Fruit fly (Drosophila melanogaster) whole organism, embryonic: Measurements from ENCODE around the gene CG34179.

Experiments
- B-H2 ChIP-seq: fragments of 200-800 bp; sonication (Bioruptor generic); optimal IDR thresholded peaks from 2 replicates; lab custom pipeline; 2018; ENCODE audit warnings: missing biosample characterization, mild to moderate bottlenecking, missing genetic modification characterization
- CG10209 ChIP-seq: fragments of 200-800 bp; sonication (Bioruptor generic); optimal IDR thresholded peaks from 3 replicates; lab custom pipeline; 2017; ENCODE audit warnings: missing biosample characterization, mild to moderate bottlenecking, missing genetic modification characterization, missing genetic modification reagents
- CG10366 ChIP-seq: fragments of 200-800 bp; sonication (Bioruptor generic); IDR thresholded peaks from 2 replicates; pipeline ENCODE4 v1.3.6; 2022; ENCODE audit warnings: missing biosample characterization, missing genetic modification characterization
- CG13894 ChIP-seq: fragments of 200-800 bp; sonication (Bioruptor generic); optimal IDR thresholded peaks from 3 replicates; lab custom pipeline; 2018; ENCODE audit warnings: missing biosample characterization, mild to moderate bottlenecking, missing genetic modification characterization, moderate library complexity
- CG15479 ChIP-seq: fragments of 200-800 bp; sonication (Bioruptor generic); optimal IDR thresholded peaks from 3 replicates; lab custom pipeline; 2019; ENCODE audit warnings: missing biosample characterization, mild to moderate bottlenecking, missing genetic modification characterization, moderate library complexity
- CG1603 ChIP-seq: fragments of 200-800 bp; sonication (Bioruptor generic); optimal IDR thresholded peaks from 2 replicates; lab custom pipeline; 2019; ENCODE audit warnings: missing biosample characterization, mild to moderate bottlenecking, missing genetic modification characterization, moderate library complexity
- CG17829 ChIP-seq: fragments of 200-800 bp; optimal IDR thresholded peaks from 2 replicates; lab custom pipeline; 2019; ENCODE audit warnings: missing biosample characterization, mild to moderate bottlenecking, missing genetic modification characterization, moderate library complexity
- CG18764 ChIP-seq: fragments of 200-800 bp; sonication (Bioruptor generic); optimal IDR thresholded peaks from 3 replicates; lab custom pipeline; 2016; ENCODE audit warnings: missing biosample characterization, missing genetic modification characterization
- CG31441 ChIP-seq: fragments of 200-800 bp; sonication (Bioruptor generic); IDR thresholded peaks from 2 replicates; pipeline ENCODE4 v1.3.6; 2022; ENCODE audit warnings: missing biosample characterization, missing genetic modification characterization
- CG4854 ChIP-seq: fragments of 200-800 bp; sonication (Bioruptor generic); optimal IDR thresholded peaks from 2 replicates; lab custom pipeline; 2016; ENCODE audit warnings: missing biosample characterization, missing genetic modification characterization, inconsistent platforms
- CG6254 ChIP-seq: fragments of 200-800 bp; sonication (Bioruptor generic); optimal IDR thresholded peaks from 3 replicates; lab custom pipeline; 2017; ENCODE audit warnings: mild to moderate bottlenecking, missing biosample characterization, missing genetic modification reagents, missing genetic modification characterization
- CG6272 ChIP-seq: fragments of 200-800 bp; sonication (Bioruptor generic); IDR thresholded peaks from 2 replicates; pipeline ENCODE4 v1.3.6; 2022; ENCODE audit warnings: missing biosample characterization, missing genetic modification characterization
- CG7556 ChIP-seq: fragments of 200-800 bp; sonication (Bioruptor generic); optimal IDR thresholded peaks from 2 replicates; lab custom pipeline; 2017; ENCODE audit warnings: missing biosample characterization, mild to moderate bottlenecking, missing genetic modification characterization
- CG8290 ChIP-seq, 3 experiments: fragments of 200-800 bp; sonication (Bioruptor generic); optimal IDR thresholded peaks; 2 replicates each; lab custom pipeline; 2016 to 2019; ENCODE audit warnings: missing biosample characterization in 3 of 3, missing genetic modification characterization in 3 of 3, mild to moderate bottlenecking in 2 of 3, moderate library complexity in 1 of 3
- CTCF ChIP-seq: fragments of 200-800 bp; sonication (Bioruptor generic); optimal IDR thresholded peaks from 2 replicates; lab custom pipeline; 2017; ENCODE audit warnings: missing biosample characterization, mild to moderate bottlenecking, missing genetic modification characterization, moderate library complexity
- CoRest ChIP-seq: fragments of 200-800 bp; sonication (Bioruptor generic); optimal IDR thresholded peaks from 3 replicates; lab custom pipeline; 2018; ENCODE audit warnings: missing biosample characterization, mild to moderate bottlenecking, missing genetic modification characterization, moderate library complexity
- Jarid2 ChIP-seq: fragments of 200-800 bp; sonication (Bioruptor generic); optimal IDR thresholded peaks from 3 replicates; lab custom pipeline; 2017; ENCODE audit warnings: mild to moderate bottlenecking, missing biosample characterization, missing genetic modification reagents, missing genetic modification characterization
- Mes4 ChIP-seq: fragments of 200-800 bp; sonication (Bioruptor generic); optimal IDR thresholded peaks from 2 replicates; lab custom pipeline; 2016; ENCODE audit warnings: missing biosample characterization, missing genetic modification characterization
- NC2β ChIP-seq: fragments of 200-800 bp; sonication (Bioruptor generic); optimal IDR thresholded peaks from 2 replicates; lab custom pipeline; 2016; ENCODE audit warnings: missing biosample characterization, missing genetic modification characterization
- Nf-YB ChIP-seq: fragments of 200-800 bp; sonication (Bioruptor generic); optimal IDR thresholded peaks from 3 replicates; lab custom pipeline; 2019; ENCODE audit warnings: missing biosample characterization, mild to moderate bottlenecking, missing genetic modification characterization, moderate library complexity
- Oli ChIP-seq: fragments of 200-800 bp; sonication (Bioruptor generic); optimal IDR thresholded peaks from 2 replicates; lab custom pipeline; 2018; ENCODE audit warnings: missing biosample characterization, mild to moderate bottlenecking, missing genetic modification characterization, moderate library complexity
- Taf1 ChIP-seq: fragments of 200-800 bp; sonication (Bioruptor generic); IDR thresholded peaks from 2 replicates; pipeline ENCODE4 v1.3.6; 2022; ENCODE audit warnings: missing biosample characterization, missing genetic modification characterization
- ac ChIP-seq: fragments of 200-800 bp; sonication (Bioruptor generic); optimal IDR thresholded peaks from 3 replicates; lab custom pipeline; 2017; ENCODE audit warnings: missing biosample characterization, mild to moderate bottlenecking, missing genetic modification characterization
- chif ChIP-seq, 2 experiments: fragments of 200-800 bp; sonication (Bioruptor generic); optimal IDR thresholded peaks; 3 replicates each; lab custom pipeline; 2016; ENCODE audit warnings: missing biosample characterization in 2 of 2, missing genetic modification characterization in 2 of 2
- chn ChIP-seq: fragments of 200-800 bp; sonication (Bioruptor generic); optimal IDR thresholded peaks from 2 replicates; lab custom pipeline; 2016; ENCODE audit warnings: missing biosample characterization, missing genetic modification characterization
- grn ChIP-seq: fragments of 200-800 bp; sonication (Bioruptor generic); optimal IDR thresholded peaks from 3 replicates; lab custom pipeline; 2017; ENCODE audit warnings: missing biosample characterization, missing genetic modification characterization
- hkb ChIP-seq, 2 experiments: fragments of 200-800 bp in 1 of 2; fragments of >200 bp in 1 of 2; sonication (Bioruptor generic) in 1 of 2; IDR thresholded peaks in 1 of 2; optimal IDR thresholded peaks in 1 of 2; 2 replicates each; pipeline versions ENCODE4 v1.3.6 to Lab custom; 2017 to 2022; ENCODE audit warnings: missing biosample characterization in 1 of 2, missing genetic modification characterization in 1 of 2
- kay ChIP-seq: fragments of 200-800 bp; sonication (Bioruptor generic); optimal IDR thresholded peaks from 2 replicates; lab custom pipeline; 2016; ENCODE audit warnings: missing biosample characterization, missing genetic modification characterization
- nom ChIP-seq: fragments of 200-800 bp; sonication (Bioruptor generic); optimal IDR thresholded peaks from 2 replicates; lab custom pipeline; 2017; ENCODE audit warnings: missing biosample characterization, missing genetic modification characterization, mild to moderate bottlenecking, moderate library complexity, missing genetic modification reagents
- salm ChIP-seq: fragments of 200-800 bp; sonication (Bioruptor generic); optimal IDR thresholded peaks from 2 replicates; lab custom pipeline; 2018; ENCODE audit warnings: missing biosample characterization, mild to moderate bottlenecking, missing genetic modification characterization
- sc ChIP-seq, 3 experiments: fragments of >200 bp in 2 of 3; fragments of 200-800 bp in 1 of 3; sonication (Bioruptor generic) in 1 of 3; optimal IDR thresholded peaks; 2 replicates in 2 of 3; 3 replicates in 1 of 3; lab custom pipeline; 2017; ENCODE audit warnings: mild to moderate bottlenecking in 1 of 3, missing biosample characterization in 1 of 3, missing genetic modification characterization in 1 of 3, missing genetic modification reagents in 1 of 3
- scrt ChIP-seq: fragments of 200-800 bp; sonication (Bioruptor generic); optimal IDR thresholded peaks from 2 replicates; lab custom pipeline; 2018; ENCODE audit warnings: missing biosample characterization, mild to moderate bottlenecking, missing genetic modification characterization, moderate library complexity
- ssp ChIP-seq: fragments of 200-800 bp; sonication (Bioruptor generic); IDR thresholded peaks from 2 replicates; pipeline ENCODE4 v1.3.6; 2022; ENCODE audit warnings: missing biosample characterization, missing genetic modification characterization
- tin ChIP-seq: fragments of 200-800 bp; sonication (Bioruptor generic); optimal IDR thresholded peaks from 3 replicates; lab custom pipeline; 2016; ENCODE audit warnings: missing biosample characterization, missing genetic modification characterization
- ttk ChIP-seq: fragments of 200-800 bp; sonication (Bioruptor generic); IDR thresholded peaks from 2 replicates; pipeline ENCODE4 v2.1.2; 2022; ENCODE audit warnings: missing biosample characterization, missing genetic modification characterization
- z ChIP-seq: fragments of 200-800 bp; sonication (Bioruptor generic); IDR thresholded peaks from 3 replicates; pipeline ENCODE4 v1.3.6; 2022; ENCODE audit warnings: missing biosample characterization, missing genetic modification characterization

CG34179 gene

DNA sequence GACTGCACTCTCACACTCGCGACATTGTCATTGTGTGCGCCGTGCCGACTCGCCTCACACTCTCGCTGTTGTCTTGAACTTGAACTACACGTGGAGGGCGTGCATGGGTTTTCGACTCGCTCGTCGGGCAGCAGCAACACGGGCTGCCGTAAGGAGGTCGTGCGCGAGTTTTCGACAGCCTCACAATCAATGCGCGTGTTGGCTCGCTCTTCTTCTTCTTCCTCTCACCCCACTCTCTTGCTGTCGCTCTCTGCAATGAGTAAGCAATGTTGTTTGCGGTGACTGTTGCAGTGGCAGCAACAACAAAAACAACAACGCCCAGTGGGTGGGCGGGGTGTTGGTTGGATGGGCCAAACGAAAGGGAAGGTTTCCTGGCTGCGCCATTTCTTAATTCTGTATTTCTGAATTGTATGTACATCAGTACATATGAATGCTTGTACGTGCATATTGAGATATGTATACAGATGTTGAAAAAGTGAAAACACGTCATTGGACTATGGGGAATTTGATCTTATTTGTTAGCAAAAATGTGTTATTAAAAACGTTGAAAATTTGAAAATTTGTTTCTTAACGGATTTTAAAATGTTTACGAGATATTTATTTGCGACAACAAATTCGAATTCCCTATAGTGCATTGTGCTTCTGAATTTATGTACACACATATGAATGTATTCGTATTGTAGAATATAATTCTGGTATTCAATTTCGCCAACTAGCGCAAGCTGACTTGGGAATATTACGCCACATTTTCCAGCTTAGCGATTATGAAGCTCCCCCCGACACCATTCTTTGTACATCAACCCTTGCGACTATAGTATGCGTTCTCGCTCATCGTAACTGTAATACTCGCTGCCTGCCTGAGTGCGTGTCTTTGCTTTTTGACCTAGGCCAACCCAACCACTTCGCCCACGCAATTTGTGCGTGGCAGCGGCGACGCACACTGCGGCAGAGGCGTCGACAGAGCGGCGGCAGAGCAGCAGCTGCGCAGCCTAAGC, 40.2 kb upstream of the CG34179 start (continued):
- TF ChIP-seq scrt (GFP tag; lab: Kevin White, UChicago) (peak; percentile 64), salm (no peak), NC2β (GFP tag; lab: Kevin White, UChicago) (peak; percentile 4), CTCF (GFP tag; lab: Kevin White, UChicago) (no peak), z (peak; percentile 91), CG4854 (GFP tag; lab: Kevin White, UChicago) (no peak), CG7556 (GFP tag; lab: Kevin White, UChicago) (peak; percentile 68), Taf1 (no peak), B-H2 (GFP tag; lab: Kevin White, UChicago) (peak; percentile 60), chif (GFP tag; optimal IDR thresholded peaks at IDR 0.05; lab: Kevin White, UChicago) (peak in 1 of 2 experiments; percentile 10), CG31441 (GFP tag; lab: Robert Waterston, UW) (0 out of 2 replicates have a peak, but pooled peaks have one; percentile 13), CG10209 (GFP tag; lab: Kevin White, UChicago) (peak; percentile 0), CoRest (tag; lab: Kevin White, UChicago) (peak; percentile 0), ssp (no peak), ttk (peak; percentile 18; the same call in 1 of the 2 replicates), CG15479 (GFP tag; lab: Kevin White, UChicago) (peak; percentile 100), CG13894 (peak; percentile 86), nom (no peak), Nf-YB (GFP tag; lab: Kevin White, UChicago) (no peak), tin (GFP tag; lab: Kevin White, UChicago) (no peak), sc (optimal IDR thresholded peaks at IDR 0.05; lab: Kevin White, UChicago) (no peak), sc (GFP tag; optimal IDR thresholded peaks at IDR 0.05; lab: Kevin White, UChicago) (peak; percentile 25), CG18764 (GFP tag; lab: Kevin White, UChicago) (no peak), ac (GFP tag; lab: Kevin White, UChicago) (peak; percentile 1), CG1603 (peak; percentile 15), CG6272 (no peak), CG10366 (GFP tag; lab: Robert Waterston, UW) (no peak), CG17829 (tag; lab: Kevin White, UChicago) (peak; percentile 27), Mes4 (GFP tag; lab: Kevin White, UChicago) (no peak), chn (GFP tag; lab: Kevin White, UChicago) (peak; percentile 52), CG8290 (GFP tag; optimal IDR thresholded peaks at IDR 0.05; lab: Kevin White, UChicago) (no peak), CG8290 (tag; optimal IDR thresholded peaks at IDR 0.05; lab: Kevin White, UChicago) (peak in 1 of 2 experiments; percentile 73), kay (GFP tag; lab: Kevin White, UChicago) (peak; percentile 93), CG6254 (GFP tag; lab: Kevin White, UChicago) (no peak), Oli (tag; lab: Kevin White, UChicago) (no peak), Jarid2 (GFP tag; lab: Kevin White, UChicago) (no peak)

- TF ChIP-seq Mes4 (GFP tag; lab: Kevin White, UChicago) = no peak
- TF ChIP-seq grn (GFP tag; lab: Kevin White, UChicago) = peak; percentile 44
- peak; percentile 4 for TF ChIP-seq hkb (optimal IDR thresholded peaks at IDR 0.05; lab: Kevin White, UChicago)
- TF ChIP-seq hkb (GFP tag; IDR thresholded peaks at IDR 0.05; lab: Robert Waterston, UW) = no peak
- TF ChIP-seq, all 482 proteins: peak for 2
Observed at dm6 chr2L:6087685-6088084, 39.2 kb upstream of the CG34179 start.
